Worm (Caenorhabditis elegans) whole organism, mixed stage, embryonic: ENCODE results near the gene srbc-48.

Experiments
- M03D4.4 ChIP-seq: sonication (generic microtip); optimal IDR thresholded peaks from 2 replicates; lab custom pipeline; 2017; ENCODE audit warnings: mild to moderate bottlenecking, missing genetic modification characterization, missing compliant biosample characterization
- elt-3 ChIP-seq: fragments of 150-350 bp; optimal IDR thresholded peaks from 2 replicates; lab custom pipeline; 2014; ENCODE audit warnings: missing biosample characterization, missing genetic modification characterization
- ham-2 ChIP-seq: fragments of 200-800 bp; sonication (Bioruptor generic); optimal IDR thresholded peaks from 2 replicates; lab custom pipeline; 2018; ENCODE audit warnings: mild to moderate bottlenecking, missing genetic modification characterization, missing compliant biosample characterization
- lin-13 ChIP-seq: fragments of 150-350 bp; optimal IDR thresholded peaks from 2 replicates; lab custom pipeline; 2014; ENCODE audit warnings: missing biosample characterization, missing genetic modification characterization
- lsy-2 ChIP-seq: fragments of 150-350 bp; optimal IDR thresholded peaks from 2 replicates; lab custom pipeline; 2014; ENCODE audit warnings: missing biosample characterization, missing genetic modification characterization
- mab-5 ChIP-seq: fragments of 150-350 bp; optimal IDR thresholded peaks from 2 replicates; lab custom pipeline; 2014; ENCODE audit warnings: missing biosample characterization, missing genetic modification characterization
- nhr-237 ChIP-seq: fragments of 150-350 bp; optimal IDR thresholded peaks from 2 replicates; lab custom pipeline; 2014; ENCODE audit warnings: missing biosample characterization, missing genetic modification characterization
- nhr-76 ChIP-seq: sonication (generic microtip); optimal IDR thresholded peaks from 2 replicates; lab custom pipeline; 2017; ENCODE audit warnings: missing biosample characterization, missing genetic modification characterization
- pha-4 ChIP-seq: fragments of 150-350 bp; optimal IDR thresholded peaks from 2 replicates; lab custom pipeline; 2018; ENCODE audit warnings: missing biosample characterization, missing genetic modification reagents, missing genetic modification characterization
- unc-62 ChIP-seq: fragments of 150-350 bp; optimal IDR thresholded peaks from 2 replicates; lab custom pipeline; 2014; ENCODE audit warnings: missing biosample characterization, missing genetic modification reagents, missing genetic modification characterization
- ztf-11 ChIP-seq: fragments of 150-350 bp; optimal IDR thresholded peaks from 2 replicates; lab custom pipeline; 2014; ENCODE audit warnings: missing biosample characterization, missing genetic modification characterization

DNA sequence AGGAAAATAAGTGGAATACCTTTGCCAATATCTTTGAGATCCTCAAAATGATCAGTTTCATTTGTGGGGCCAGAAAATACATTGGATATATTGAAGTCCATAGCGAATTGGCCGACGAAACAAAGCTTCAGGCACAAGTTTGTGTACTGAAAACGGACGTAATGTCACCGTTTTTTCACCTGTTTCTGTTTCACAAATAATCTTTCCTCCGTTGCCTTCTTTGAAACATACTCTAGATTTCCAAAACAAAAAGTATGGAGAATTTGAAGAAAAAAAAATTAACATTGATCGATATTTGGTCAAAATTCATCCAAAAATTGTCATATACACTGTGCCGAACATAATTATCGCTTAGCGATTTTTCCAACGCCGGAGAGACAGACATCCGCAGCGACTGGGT lies 42.5 kb downstream of the srbc-48 start, which contains the start of gene srz-12:
- TF ChIP-seq mab-5 (tag; lab: Kevin White, UChicago) (no peak), ham-2 (no peak), lin-13 (no peak), nhr-76 (tag; lab: Kevin White, UChicago) (no peak), M03D4.4 (tag; lab: Kevin White, UChicago) (no peak), pha-4 (no peak), nhr-237 (tag; lab: Kevin White, UChicago) (no peak), lsy-2 (tag; lab: Kevin White, UChicago) (no peak), unc-62 (GFP tag; lab: Kevin White, UChicago) (no peak), ztf-11 (tag; lab: Kevin White, UChicago) (no peak), elt-3 (tag; lab: Kevin White, UChicago) (no peak)
